Worm (Caenorhabditis elegans) whole organism, L3 larva: ENCODE data around the gene F59B10.6.

Source experiments
- R02D3.7 ChIP-seq: fragments of 150-350 bp; optimal IDR thresholded peaks from 2 replicates; lab custom pipeline; 2014; ENCODE audit warnings: missing biosample characterization, missing genetic modification characterization
- aly-2 ChIP-seq: fragments of 150-350 bp; optimal IDR thresholded peaks from 2 replicates; lab custom pipeline; 2014; ENCODE audit warnings: missing biosample characterization, missing genetic modification characterization
- ama-1 ChIP-seq: fragments of 150-350 bp; optimal IDR thresholded peaks from 2 replicates; lab custom pipeline; 2018
- ceh-16 ChIP-seq: sonication (generic microtip); optimal IDR thresholded peaks from 2 replicates; lab custom pipeline; 2017; ENCODE audit warnings: missing biosample characterization, missing genetic modification characterization
- ceh-82 ChIP-seq: fragments of 150-350 bp; optimal IDR thresholded peaks from 2 replicates; lab custom pipeline; 2014; ENCODE audit warnings: missing biosample characterization, missing genetic modification characterization
- ceh-9 ChIP-seq: sonication (generic microtip); optimal IDR thresholded peaks from 2 replicates; lab custom pipeline; 2018; ENCODE audit warnings: missing biosample characterization, missing genetic modification characterization
- egl-27 ChIP-seq: sonication (generic microtip); optimal IDR thresholded peaks from 4 replicates; lab custom pipeline; 2017; ENCODE audit warnings: missing biosample characterization, missing genetic modification reagents, missing genetic modification characterization
- egl-5 ChIP-seq: fragments of 150-350 bp; optimal IDR thresholded peaks from 2 replicates; lab custom pipeline; 2017; ENCODE audit warnings: missing biosample characterization, missing genetic modification reagents, missing genetic modification characterization, inconsistent platforms
- elt-1 ChIP-seq: fragments of 150-350 bp; optimal IDR thresholded peaks from 2 replicates; lab custom pipeline; 2014; ENCODE audit warnings: missing biosample characterization, missing genetic modification characterization
- elt-2 ChIP-seq: sonication (generic microtip); optimal IDR thresholded peaks from 2 replicates; lab custom pipeline; 2016; ENCODE audit warnings: missing genetic modification reagents, mild to moderate bottlenecking, missing genetic modification characterization, missing compliant biosample characterization
- elt-3 ChIP-seq, 3 experiments: fragments of 150-350 bp in 1 of 3; sonication (generic microtip) in 2 of 3; optimal IDR thresholded peaks; 2 replicates in 2 of 3; 4 replicates in 1 of 3; lab custom pipeline; 2014 to 2017; ENCODE audit warnings: missing biosample characterization in 3 of 3, missing genetic modification characterization in 3 of 3
- fkh-10 ChIP-seq: sonication (generic microtip); optimal IDR thresholded peaks from 2 replicates; lab custom pipeline; 2017; ENCODE audit warnings: missing biosample characterization, missing genetic modification reagents, missing genetic modification characterization
- fkh-2 ChIP-seq: fragments of 150-350 bp; optimal IDR thresholded peaks from 2 replicates; lab custom pipeline; 2014; ENCODE audit warnings: missing biosample characterization, missing genetic modification reagents, missing genetic modification characterization
- fos-1 ChIP-seq: fragments of 150-350 bp; optimal IDR thresholded peaks from 2 replicates; lab custom pipeline; 2014; ENCODE audit warnings: missing biosample characterization, missing genetic modification characterization
- jun-1 ChIP-seq: fragments of 150-350 bp; optimal IDR thresholded peaks from 2 replicates; lab custom pipeline; 2014; ENCODE audit warnings: missing biosample characterization, missing genetic modification reagents, missing genetic modification characterization
- lin-15B ChIP-seq: fragments of 150-350 bp; optimal IDR thresholded peaks from 2 replicates; lab custom pipeline; 2014; ENCODE audit warnings: missing biosample characterization, missing genetic modification characterization
- lin-39 ChIP-seq: fragments of 150-350 bp; optimal IDR thresholded peaks from 2 replicates; lab custom pipeline; 2018; ENCODE audit warnings: missing biosample characterization, missing genetic modification reagents, missing genetic modification characterization
- lsy-12 ChIP-seq: sonication (generic microtip); optimal IDR thresholded peaks from 2 replicates; lab custom pipeline; 2016; ENCODE audit warnings: mild to moderate bottlenecking, missing genetic modification characterization, missing compliant biosample characterization
- mdl-1 ChIP-seq: fragments of 150-350 bp; optimal IDR thresholded peaks from 2 replicates; lab custom pipeline; 2014; ENCODE audit warnings: missing biosample characterization, missing genetic modification characterization
- nfya-1 ChIP-seq: sonication (generic microtip); optimal IDR thresholded peaks from 2 replicates; lab custom pipeline; 2017; ENCODE audit warnings: missing genetic modification characterization, mild to moderate bottlenecking, missing compliant biosample characterization, antibody characterized with exemption, moderate library complexity; ENCODE audit not compliant: insufficient read depth
- nhr-11 ChIP-seq: fragments of 150-350 bp; optimal IDR thresholded peaks from 2 replicates; lab custom pipeline; 2014; ENCODE audit warnings: missing biosample characterization, missing genetic modification characterization
- nhr-23 ChIP-seq: fragments of 150-350 bp; optimal IDR thresholded peaks from 2 replicates; lab custom pipeline; 2014; ENCODE audit warnings: missing biosample characterization, missing genetic modification reagents, missing genetic modification characterization
- nhr-25 ChIP-seq: sonication (generic microtip); optimal IDR thresholded peaks from 2 replicates; lab custom pipeline; 2017; ENCODE audit warnings: missing biosample characterization, missing genetic modification characterization
- nhr-28 ChIP-seq: fragments of 150-350 bp; optimal IDR thresholded peaks from 2 replicates; lab custom pipeline; 2014; ENCODE audit warnings: missing biosample characterization, missing genetic modification characterization
- nhr-43 ChIP-seq: sonication (generic microtip); optimal IDR thresholded peaks from 2 replicates; lab custom pipeline; 2016; ENCODE audit warnings: mild to moderate bottlenecking, missing genetic modification characterization, missing compliant biosample characterization; ENCODE audit not compliant: poor library complexity, severe bottlenecking
- nhr-67 ChIP-seq: fragments of 150-350 bp; optimal IDR thresholded peaks from 2 replicates; lab custom pipeline; 2014; ENCODE audit warnings: missing biosample characterization, missing genetic modification characterization
- nhr-76 ChIP-seq: fragments of 150-350 bp; sonication (generic microtip); optimal IDR thresholded peaks from 5 replicates; lab custom pipeline; 2014; ENCODE audit warnings: missing biosample characterization, missing genetic modification characterization
- nhr-77 ChIP-seq: fragments of 150-350 bp; optimal IDR thresholded peaks from 2 replicates; lab custom pipeline; 2014; ENCODE audit warnings: missing biosample characterization, missing genetic modification characterization
- pha-4 ChIP-seq: fragments of 150-350 bp; optimal IDR thresholded peaks from 2 replicates; lab custom pipeline; 2014; ENCODE audit warnings: missing biosample characterization, missing genetic modification reagents, missing genetic modification characterization
- pqm-1 ChIP-seq: fragments of 150-350 bp; optimal IDR thresholded peaks from 2 replicates; lab custom pipeline; 2017; ENCODE audit warnings: missing biosample characterization, missing genetic modification characterization, inconsistent platforms
- sea-2 ChIP-seq: fragments of 150-350 bp; sonication (generic microtip); optimal IDR thresholded peaks from 4 replicates; lab custom pipeline; 2014; ENCODE audit warnings: missing biosample characterization, missing genetic modification reagents, missing genetic modification characterization
- skn-1 ChIP-seq: fragments of 150-350 bp; optimal IDR thresholded peaks from 2 replicates; lab custom pipeline; 2014; ENCODE audit warnings: missing biosample characterization, missing genetic modification characterization
- snpc-4 ChIP-seq: fragments of 150-350 bp; optimal IDR thresholded peaks from 2 replicates; lab custom pipeline; 2014; ENCODE audit warnings: missing biosample characterization, missing genetic modification characterization
- tbx-2 ChIP-seq: sonication (generic microtip); optimal IDR thresholded peaks from 2 replicates; lab custom pipeline; 2016; ENCODE audit warnings: mild to moderate bottlenecking, missing genetic modification characterization, missing compliant biosample characterization
- unc-62 ChIP-seq: fragments of 150-350 bp; sonication (generic microtip); optimal IDR thresholded peaks from 4 replicates; lab custom pipeline; 2014; ENCODE audit warnings: missing biosample characterization, missing genetic modification reagents, missing genetic modification characterization
- zag-1 ChIP-seq: fragments of 150-350 bp; optimal IDR thresholded peaks from 2 replicates; lab custom pipeline; 2014; ENCODE audit warnings: missing biosample characterization, missing genetic modification characterization
- ztf-11 ChIP-seq: fragments of 150-350 bp; optimal IDR thresholded peaks from 2 replicates; lab custom pipeline; 2014; ENCODE audit warnings: missing biosample characterization, missing genetic modification characterization
- ztf-4 ChIP-seq: fragments of 150-350 bp; optimal IDR thresholded peaks from 2 replicates; lab custom pipeline; 2014; ENCODE audit warnings: missing biosample characterization, missing genetic modification characterization

The F59B10.6 gene

ce11 chrII:10559671-10560184, 35.5 kb upstream of the F59B10.6 start:
- TF ChIP-seq elt-2 (tag; lab: Kevin White, UChicago): peak; percentile 71
- TF ChIP-seq nhr-43: peak; percentile 40
- no peak for TF ChIP-seq ztf-11 (tag; lab: Kevin White, UChicago)
- no peak for TF ChIP-seq nhr-28 (tag; lab: Kevin White, UChicago)
- TF ChIP-seq fkh-10: no peak
- no peak for TF ChIP-seq mdl-1 (tag; lab: Kevin White, UChicago)
- no peak for TF ChIP-seq ceh-16 (tag; lab: Kevin White, UChicago)
- no peak for TF ChIP-seq snpc-4
- TF ChIP-seq nhr-23: peak; percentile 14
- no peak for TF ChIP-seq aly-2 (tag; lab: Kevin White, UChicago)
- no peak for TF ChIP-seq nhr-77
- peak; percentile 21 for TF ChIP-seq pha-4 (tag; lab: Kevin White, UChicago)
- no peak for TF ChIP-seq skn-1 (tag; lab: Kevin White, UChicago)
- TF ChIP-seq egl-27 (tag; lab: Kevin White, UChicago): no peak
- no peak for TF ChIP-seq ceh-82 (tag; lab: Kevin White, UChicago)
- TF ChIP-seq tbx-2 (tag; lab: Kevin White, UChicago): no peak
- TF ChIP-seq ama-1 (lab: Kevin White, UChicago): peak; percentile 68
- no peak for TF ChIP-seq R02D3.7 (tag; lab: Kevin White, UChicago)
- TF ChIP-seq unc-62 (GFP tag; lab: Kevin White, UChicago): no peak
- peak; percentile 0 for TF ChIP-seq elt-1 (tag; lab: Kevin White, UChicago)
- peak; percentile 65 for TF ChIP-seq pqm-1 (tag; lab: Kevin White, UChicago)
- TF ChIP-seq nfya-1: no peak
- TF ChIP-seq lin-39 (tag; lab: Kevin White, UChicago): no peak
- no peak for TF ChIP-seq ceh-9 (tag; lab: Kevin White, UChicago)
- no peak for TF ChIP-seq elt-3 (tag; optimal IDR thresholded peaks at IDR 0.05; lab: Kevin White, UChicago)
- TF ChIP-seq sea-2 (GFP tag; lab: Kevin White, UChicago): no peak
- TF ChIP-seq lin-15B (tag; lab: Kevin White, UChicago): no peak
- no peak for TF ChIP-seq nhr-67 (tag; lab: Kevin White, UChicago)
- TF ChIP-seq zag-1 (tag; lab: Kevin White, UChicago): no peak

- TF ChIP-seq egl-5 (peak; percentile 68), nhr-76 (tag; lab: Kevin White, UChicago) (no peak), elt-1 (tag; lab: Kevin White, UChicago) (peak; percentile 70), jun-1 (tag; lab: Kevin White, UChicago) (peak; percentile 24), lsy-12 (tag; lab: Kevin White, UChicago) (peak; percentile 57), fkh-2 (tag; lab: Kevin White, UChicago) (no peak), ztf-11 (tag; lab: Kevin White, UChicago) (no peak), fos-1 (no peak), ama-1 (lab: Kevin White, UChicago) (peak; percentile 55), lin-39 (tag; lab: Kevin White, UChicago) (peak; percentile 66), nhr-25 (peak; percentile 82), nhr-43 (peak; percentile 70), mdl-1 (tag; lab: Kevin White, UChicago) (peak; percentile 39), nfya-1 (peak; percentile 69), lin-15B (tag; lab: Kevin White, UChicago) (peak; percentile 67)
Observed at ce11 chrII:10558962-10559415, 34.7 kb upstream of the F59B10.6 start.

- peak; percentile 18 for TF ChIP-seq lin-39 (tag; lab: Kevin White, UChicago)
- TF ChIP-seq nhr-11 (tag; lab: Kevin White, UChicago): peak; percentile 21
- no peak for TF ChIP-seq nhr-28 (tag; lab: Kevin White, UChicago)
- peak; percentile 39 for TF ChIP-seq ama-1 (lab: Kevin White, UChicago)
- TF ChIP-seq ztf-4 (tag; lab: Kevin White, UChicago): no peak
Observed at ce11 chrII:10558345-10558744, 34.1 kb upstream of the F59B10.6 start.
